Worm (Caenorhabditis elegans) whole organism, L1 larva: Measurements from ENCODE around the gene srg-23.

Experiments
- C04F5.9 ChIP-seq: sonication (generic microtip); optimal IDR thresholded peaks from 2 replicates; lab custom pipeline; 2016; ENCODE audit warnings: missing genetic modification characterization, missing compliant biosample characterization
- ama-1 ChIP-seq: fragments of 150-350 bp; optimal IDR thresholded peaks from 2 replicates; lab custom pipeline; 2014
- fkh-10 ChIP-seq: sonication (generic microtip); optimal IDR thresholded peaks from 2 replicates; lab custom pipeline; 2017; ENCODE audit warnings: missing biosample characterization, missing genetic modification reagents, missing genetic modification characterization
- isw-1 ChIP-seq: fragments of 200-800 bp; sonication (Bioruptor generic); IDR thresholded peaks from 2 replicates; pipeline ENCODE4 v1.3.6; 2022; ENCODE audit warnings: missing genetic modification characterization, missing compliant biosample characterization
- mdl-1 ChIP-seq, 2 experiments: fragments of 150-350 bp; optimal IDR thresholded peaks; 2 replicates each; lab custom pipeline; 2014 to 2017; ENCODE audit warnings: missing biosample characterization in 2 of 2, missing genetic modification characterization in 2 of 2, inconsistent platforms in 1 of 2
- nhr-11 ChIP-seq: fragments of 150-350 bp; optimal IDR thresholded peaks from 2 replicates; lab custom pipeline; 2014; ENCODE audit warnings: missing biosample characterization, missing genetic modification characterization
- nhr-77 ChIP-seq: fragments of 150-350 bp; optimal IDR thresholded peaks from 2 replicates; lab custom pipeline; 2014; ENCODE audit warnings: missing biosample characterization, missing genetic modification characterization
- nhr-84 ChIP-seq: sonication (generic microtip); optimal IDR thresholded peaks from 2 replicates; lab custom pipeline; 2017; ENCODE audit warnings: missing biosample characterization, missing genetic modification characterization
- skn-1 ChIP-seq: fragments of 150-350 bp; optimal IDR thresholded peaks from 2 replicates; lab custom pipeline; 2014; ENCODE audit warnings: missing biosample characterization, missing genetic modification characterization
- snpc-4 ChIP-seq: fragments of 150-350 bp; optimal IDR thresholded peaks from 2 replicates; lab custom pipeline; 2014; ENCODE audit warnings: missing biosample characterization, missing genetic modification characterization
- tbx-2 ChIP-seq: sonication (generic microtip); optimal IDR thresholded peaks from 2 replicates; lab custom pipeline; 2016; ENCODE audit warnings: missing genetic modification characterization, missing compliant biosample characterization
- unc-130 ChIP-seq: fragments of 150-350 bp; optimal IDR thresholded peaks from 2 replicates; lab custom pipeline; 2017; ENCODE audit warnings: missing biosample characterization, missing genetic modification characterization, inconsistent platforms
- unc-62 ChIP-seq: fragments of 150-350 bp; optimal IDR thresholded peaks from 2 replicates; lab custom pipeline; 2014; ENCODE audit warnings: missing biosample characterization, missing genetic modification reagents, missing genetic modification characterization

DNA sequence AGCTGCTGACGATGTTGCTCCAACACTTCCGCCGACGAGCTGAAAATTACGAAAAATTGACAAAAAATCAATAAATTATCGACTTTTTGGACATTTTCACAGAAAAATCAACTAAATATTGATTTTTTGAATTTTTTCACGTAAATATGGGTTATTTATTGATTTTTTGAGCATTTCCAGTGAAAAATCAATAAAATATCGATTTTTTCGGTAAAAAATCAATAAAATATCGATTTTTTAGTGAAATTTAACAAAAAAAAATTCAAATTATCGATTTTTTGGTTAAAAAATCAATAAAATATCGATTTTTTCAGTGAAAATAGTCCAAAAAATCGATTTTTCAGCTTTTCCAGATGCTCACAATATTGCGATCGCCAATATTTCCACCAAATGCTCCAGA, 25.8 kb downstream of the srg-23 start:
- TF ChIP-seq nhr-77 (tag; lab: Kevin White, UChicago) (no peak), isw-1 (GFP tag; lab: Robert Waterston, UW) (no peak), ama-1 (lab: Kevin White, UChicago) (no peak), fkh-10 (no peak), snpc-4 (no peak), nhr-84 (tag; lab: Kevin White, UChicago) (no peak), skn-1 (tag; lab: Kevin White, UChicago) (no peak), unc-62 (no peak), tbx-2 (tag; lab: Kevin White, UChicago) (no peak), unc-130 (no peak), nhr-11 (tag; lab: Kevin White, UChicago) (no peak), mdl-1 (tag; optimal IDR thresholded peaks at IDR 0.05; lab: Kevin White, UChicago) (no peak), C04F5.9 (tag; lab: Kevin White, UChicago) (no peak)
